Worm (Caenorhabditis elegans): ENCODE results near the gene amt-2.

amt-2 gene

ce11 chrIV:13029674-13030466 is 12.3 kb upstream of the amt-2 start (continued):
- TF ChIP-seq gmeb-2 (tag; optimal IDR thresholded peaks at IDR 0.05), result no peak
- TF ChIP-seq hlh-6 (tag; optimal IDR thresholded peaks at IDR 0.05), result peak; percentile 66
- TF ChIP-seq sdc-2 (tag; optimal IDR thresholded peaks at IDR 0.05), result peak; percentile 49
- no peak for TF ChIP-seq ceh-22 (tag; optimal IDR thresholded peaks at IDR 0.05)
- peak; percentile 11 for TF ChIP-seq unc-55 (GFP tag; optimal IDR thresholded peaks at IDR 0.05)
- TF ChIP-seq F13H6.1 (tag; optimal IDR thresholded peaks at IDR 0.05), result no peak
- no peak for TF ChIP-seq ceh-45 (GFP tag; IDR thresholded peaks at IDR 0.05)
- no peak for TF ChIP-seq C38D4.7 (GFP tag; optimal IDR thresholded peaks at IDR 0.05)
- no peak for TF ChIP-seq odd-2 (tag; optimal IDR thresholded peaks at IDR 0.05)
- TF ChIP-seq ceh-2 (tag; optimal IDR thresholded peaks at IDR 0.05), result peak; percentile 16
- TF ChIP-seq dve-1 (tag; optimal IDR thresholded peaks at IDR 0.05), result peak; percentile 47
- TF ChIP-seq T23F11.4 (GFP tag; optimal IDR thresholded peaks at IDR 0.05), result no peak
- TF ChIP-seq unc-42 (tag; optimal IDR thresholded peaks at IDR 0.05), result peak; percentile 4
- TF ChIP-seq zip-5 (tag; optimal IDR thresholded peaks at IDR 0.05), result no peak
- peak; percentile 11 for TF ChIP-seq hlh-30 (tag; optimal IDR thresholded peaks at IDR 0.05; ENCODE audit: insufficient read depth)
- no peak for TF ChIP-seq fkh-10 (GFP tag; optimal IDR thresholded peaks at IDR 0.05)
- TF ChIP-seq fax-1 (tag; optimal IDR thresholded peaks at IDR 0.05), result peak; percentile 40
- peak; percentile 45 for TF ChIP-seq rnt-1 (tag; optimal IDR thresholded peaks at IDR 0.05)

- no peak for TF ChIP-seq sox-2 (GFP tag; IDR thresholded peaks at IDR 0.05)
- TF ChIP-seq ama-1 (optimal IDR thresholded peaks at IDR 0.05), result peak; percentile 19
- TF ChIP-seq ceh-14 (tag; optimal IDR thresholded peaks at IDR 0.05), result no peak
- TF ChIP-seq K09A11.1 (tag; optimal IDR thresholded peaks at IDR 0.05; ENCODE audit: insufficient read depth), result no peak
- TF ChIP-seq eyg-1 (tag; optimal IDR thresholded peaks at IDR 0.05), result no peak
- no peak for TF ChIP-seq ceh-24 (tag; optimal IDR thresholded peaks at IDR 0.05)
- TF ChIP-seq elt-4 (tag; optimal IDR thresholded peaks at IDR 0.05), result no peak
- no peak for TF ChIP-seq Y22D7AL.16 (tag; optimal IDR thresholded peaks at IDR 0.05)
- no peak for TF ChIP-seq fkh-10 (GFP tag; optimal IDR thresholded peaks at IDR 0.05)
- TF ChIP-seq ceh-22 (tag; optimal IDR thresholded peaks at IDR 0.05), result no peak
- TF ChIP-seq ceh-6 (GFP tag; optimal IDR thresholded peaks at IDR 0.05), result no peak
- no peak for TF ChIP-seq ceh-19 (GFP tag; optimal IDR thresholded peaks at IDR 0.05)
- no peak for TF ChIP-seq ztf-16 (tag; optimal IDR thresholded peaks at IDR 0.05)
- TF ChIP-seq ttx-3 (tag; optimal IDR thresholded peaks at IDR 0.05), result no peak
- no peak for TF ChIP-seq T23F11.4 (GFP tag; optimal IDR thresholded peaks at IDR 0.05)
- no peak for TF ChIP-seq pat-9 (tag; optimal IDR thresholded peaks at IDR 0.05)
- TF ChIP-seq nhr-232 (tag; optimal IDR thresholded peaks at IDR 0.05), result no peak
- no peak for TF ChIP-seq fkh-6 (tag; optimal IDR thresholded peaks at IDR 0.05)
- TF ChIP-seq gmeb-2 (tag; optimal IDR thresholded peaks at IDR 0.05), result no peak
- no peak for TF ChIP-seq odd-2 (tag; optimal IDR thresholded peaks at IDR 0.05)
- peak; percentile 15 for TF ChIP-seq ceh-31 (tag; optimal IDR thresholded peaks at IDR 0.05)
- no peak for TF ChIP-seq pha-2 (tag; optimal IDR thresholded peaks at IDR 0.05)
- peak; percentile 7 for TF ChIP-seq elt-2 (tag; optimal IDR thresholded peaks at IDR 0.05)
- no peak for TF ChIP-seq ceh-45 (GFP tag; IDR thresholded peaks at IDR 0.05)
- TF ChIP-seq ceh-2 (tag; optimal IDR thresholded peaks at IDR 0.05), result no peak
- peak; percentile 42 for TF ChIP-seq tbx-2 (tag; optimal IDR thresholded peaks at IDR 0.05)
- TF ChIP-seq ref-2 (tag; optimal IDR thresholded peaks at IDR 0.05), result no peak
- TF ChIP-seq mec-3 (tag; optimal IDR thresholded peaks at IDR 0.05; ENCODE audit: borderline replicate concordance), result no peak
- TF ChIP-seq ceh-30 (tag; optimal IDR thresholded peaks at IDR 0.05), result no peak
- TF ChIP-seq unc-3 (GFP tag; conservative IDR thresholded peaks at IDR 0.05), result no peak
- no peak for TF ChIP-seq unc-3 (tag; optimal IDR thresholded peaks at IDR 0.05)
- no peak for TF ChIP-seq unc-55 (GFP tag; optimal IDR thresholded peaks at IDR 0.05)
- no peak for TF ChIP-seq pros-1 (tag; optimal IDR thresholded peaks at IDR 0.05)
- TF ChIP-seq madf-2 (tag; optimal IDR thresholded peaks at IDR 0.05), result no peak
- no peak for TF ChIP-seq pag-3 (tag; optimal IDR thresholded peaks at IDR 0.05; ENCODE audit: borderline replicate concordance)
- no peak for TF ChIP-seq ceh-18 (tag; optimal IDR thresholded peaks at IDR 0.05)
- no peak for TF ChIP-seq syd-9 (tag; optimal IDR thresholded peaks at IDR 0.05)
- TF ChIP-seq che-1 (tag; optimal IDR thresholded peaks at IDR 0.05), result peak; percentile 3
Observed at ce11 chrIV:13030467-13031299, 11.5 kb upstream of the amt-2 start.

Measured in whole organism, late embryonic.